Worm (Caenorhabditis elegans): ENCODE measurements around the gene npp-9.

The npp-9 gene

DNA sequence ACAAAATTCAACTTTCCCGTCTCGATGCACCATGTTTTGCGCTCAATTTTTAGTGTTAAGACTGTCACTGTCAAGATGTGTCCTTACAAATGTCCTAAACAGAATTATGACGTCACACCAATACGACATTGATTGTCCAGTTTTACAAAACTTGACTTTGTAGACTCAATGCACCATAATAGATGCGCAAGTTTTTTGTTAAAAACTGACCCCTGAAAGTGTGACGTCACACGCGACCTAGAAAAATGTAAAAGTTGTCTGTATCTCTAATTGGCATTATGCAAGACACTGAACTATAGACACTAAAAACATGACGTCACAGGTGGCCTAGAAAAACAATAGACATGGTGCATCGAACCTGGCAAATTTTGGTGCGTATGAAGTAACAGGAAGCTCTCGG lies 53.2 kb downstream of the npp-9 start:
- no peak for TF ChIP-seq unc-55 (GFP tag; optimal IDR thresholded peaks at IDR 0.05)
- no peak for TF ChIP-seq zag-1 (tag; optimal IDR thresholded peaks at IDR 0.05)
- TF ChIP-seq sma-3 (GFP tag; optimal IDR thresholded peaks at IDR 0.05), result no peak
- TF ChIP-seq egl-27 (tag; optimal IDR thresholded peaks at IDR 0.05), result no peak
- no peak for TF ChIP-seq ZK546.5 (tag; optimal IDR thresholded peaks at IDR 0.05)
- TF ChIP-seq ztf-1 (GFP tag; conservative IDR thresholded peaks at IDR 0.05), result no peak
- no peak for TF ChIP-seq lin-39 (tag; optimal IDR thresholded peaks at IDR 0.05)
- no peak for TF ChIP-seq nhr-23 (tag; optimal IDR thresholded peaks at IDR 0.05)
- TF ChIP-seq sma-9 (GFP tag; optimal IDR thresholded peaks at IDR 0.05), result no peak
- TF ChIP-seq sma-9 (tag; optimal IDR thresholded peaks at IDR 0.05), result no peak
- TF ChIP-seq nhr-11 (tag; optimal IDR thresholded peaks at IDR 0.05), result no peak
